Worm (Caenorhabditis elegans) whole organism, L4 larva: Measurements from ENCODE around the gene K08C7.7.

Experiments
- fos-1 ChIP-seq: fragments of 150-350 bp; optimal IDR thresholded peaks from 2 replicates; lab custom pipeline; 2014; ENCODE audit warnings: missing biosample characterization, missing genetic modification characterization
- hmg-1.1 ChIP-seq: fragments of 200-800 bp; sonication (Bioruptor generic); IDR thresholded peaks from 2 replicates; pipeline ENCODE4 v1.3.6; 2022; ENCODE audit warnings: missing genetic modification reagents, missing genetic modification characterization, missing compliant biosample characterization
- lin-15B ChIP-seq: fragments of 150-350 bp; sonication (generic microtip); optimal IDR thresholded peaks from 3 replicates; lab custom pipeline; 2014; ENCODE audit warnings: missing biosample characterization, missing genetic modification characterization
- lin-38 ChIP-seq: fragments of 200-800 bp; sonication (Bioruptor generic); IDR thresholded peaks from 2 replicates; pipeline ENCODE4 v1.3.6; 2022; ENCODE audit warnings: missing genetic modification reagents, missing genetic modification characterization, missing compliant biosample characterization
- mdl-1 ChIP-seq, 2 experiments: fragments of 150-350 bp in 1 of 2; sonication (generic microtip) in 1 of 2; optimal IDR thresholded peaks; 2 replicates each; lab custom pipeline; 2014 to 2017; ENCODE audit warnings: missing biosample characterization in 2 of 2, missing genetic modification characterization in 2 of 2
- mxl-2 ChIP-seq: fragments of 200-800 bp; sonication (Bioruptor generic); conservative IDR thresholded peaks from 2 replicates; pipeline ENCODE4 v1.3.6; 2022; ENCODE audit warnings: missing genetic modification reagents, missing genetic modification characterization, missing compliant biosample characterization
- nhr-11 ChIP-seq: fragments of 150-350 bp; optimal IDR thresholded peaks from 2 replicates; lab custom pipeline; 2014; ENCODE audit warnings: missing biosample characterization, missing genetic modification characterization
- nhr-76 ChIP-seq: fragments of 150-350 bp; optimal IDR thresholded peaks from 2 replicates; lab custom pipeline; 2014; ENCODE audit warnings: missing biosample characterization, missing genetic modification characterization
- pqm-1 ChIP-seq: sonication (generic microtip); optimal IDR thresholded peaks from 2 replicates; lab custom pipeline; 2017; ENCODE audit warnings: missing biosample characterization, missing genetic modification characterization
- snpc-4 ChIP-seq: fragments of 150-350 bp; optimal IDR thresholded peaks from 2 replicates; lab custom pipeline; 2014; ENCODE audit warnings: missing biosample characterization, missing genetic modification characterization
- unc-39 ChIP-seq: sonication (generic microtip); optimal IDR thresholded peaks from 2 replicates; lab custom pipeline; 2017; ENCODE audit warnings: missing biosample characterization, missing genetic modification characterization

DNA sequence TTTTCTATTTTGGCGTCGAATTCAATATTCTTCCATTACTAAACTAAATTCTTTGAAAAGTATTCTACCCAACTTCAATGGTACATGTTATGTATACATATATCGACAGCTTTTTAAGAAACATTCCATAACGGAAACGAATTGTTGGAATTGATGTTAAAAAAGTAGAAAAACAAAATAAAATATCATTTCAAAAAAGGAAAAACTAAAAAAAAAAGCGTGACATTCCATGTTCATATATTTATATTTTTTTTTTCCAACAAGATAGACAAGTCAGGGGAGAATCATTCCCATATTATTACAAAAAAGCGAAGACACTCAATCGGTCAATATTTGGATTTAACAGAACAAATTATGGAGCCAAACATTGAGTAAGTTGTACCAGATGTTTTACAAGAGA, 40.9 kb downstream of the K08C7.7 start, which contains the start of gene R102.10:
- TF ChIP-seq pqm-1 (tag; lab: Kevin White, UChicago) (no peak), mdl-1 (tag; optimal IDR thresholded peaks at IDR 0.05; lab: Kevin White, UChicago) (no peak), nhr-11 (tag; lab: Kevin White, UChicago) (no peak), hmg-1.1 (GFP tag; lab: Robert Waterston, UW) (no peak), fos-1 (tag; lab: Kevin White, UChicago) (no peak), lin-15B (no peak), snpc-4 (no peak), nhr-76 (tag; lab: Kevin White, UChicago) (no peak), mxl-2 (GFP tag; lab: Robert Waterston, UW) (no peak), lin-38 (GFP tag; lab: Robert Waterston, UW) (no peak), unc-39 (tag; lab: Kevin White, UChicago) (no peak)
